In genomic region chr3L:815234-816200, dm6 we compare ENCODE assay signal across 1 fruit fly cellular context.
TF ChIP-seq lines count a peak whose summit lies in the region.

No protein-coding gene starts in this region.

TF ChIP-seq in whole organism, embryonic, 481 proteins besides CTCF, POLR2A, EP300 and RAD21 (continued from another document and continues in another):
- no peak for TF ChIP-seq CG2129 (GFP tag; IDR thresholded peaks at IDR 0.05; lab: Robert Waterston, UW; ENCODE audit: partially characterized antibody)
- no peak for TF ChIP-seq lilli (GFP tag; optimal IDR thresholded peaks at IDR 0.05; lab: Kevin White, UChicago)
- peak; percentile 10 for TF ChIP-seq Vsx1 (GFP tag; optimal IDR thresholded peaks at IDR 0.05; lab: Kevin White, UChicago)
- TF ChIP-seq CG34422 (GFP tag; IDR thresholded peaks at IDR 0.05; lab: Robert Waterston, UW) = peak; percentile 34; the same call in 1 of the 3 replicates
- TF ChIP-seq shn (GFP tag; optimal IDR thresholded peaks at IDR 0.05; lab: Kevin White, UChicago) = no peak
- TF ChIP-seq Spps (tag; optimal IDR thresholded peaks at IDR 0.05; lab: Kevin White, UChicago) = no peak
- peak; percentile 29 for TF ChIP-seq az2 (GFP tag; optimal IDR thresholded peaks at IDR 0.05; lab: Kevin White, UChicago)
- TF ChIP-seq psq (GFP tag; optimal IDR thresholded peaks at IDR 0.05; lab: Kevin White, UChicago) = no peak
- TF ChIP-seq grn (GFP tag; optimal IDR thresholded peaks at IDR 0.05; lab: Kevin White, UChicago) = no peak
- no peak for TF ChIP-seq CG30020 (tag; optimal IDR thresholded peaks at IDR 0.05; lab: Kevin White, UChicago)
- TF ChIP-seq CG16815 (GFP tag; optimal IDR thresholded peaks at IDR 0.05; lab: Kevin White, UChicago) = no peak
- 0 out of 4 replicates have a peak, but pooled peaks have one; percentile 49 for TF ChIP-seq chinmo (GFP tag; IDR thresholded peaks at IDR 0.05; lab: Robert Waterston, UW; ENCODE audit: partially characterized antibody)
- TF ChIP-seq E2f1 (GFP tag; IDR thresholded peaks at IDR 0.05; lab: Robert Waterston, UW) = peak; percentile 63
- TF ChIP-seq CG9932 (GFP tag; IDR thresholded peaks at IDR 0.05; lab: Robert Waterston, UW) = peak; percentile 55; the same call in 1 of the 2 replicates
- peak; percentile 9 for TF ChIP-seq sug (tag; optimal IDR thresholded peaks at IDR 0.05; lab: Kevin White, UChicago)
- no peak for TF ChIP-seq CG17802 (tag; optimal IDR thresholded peaks at IDR 0.05; lab: Kevin White, UChicago)
- TF ChIP-seq CG3726 (GFP tag; IDR thresholded peaks at IDR 0.05; lab: Robert Waterston, UW) = 0 out of 3 replicates have a peak, but pooled peaks have one; percentile 18
- no peak for TF ChIP-seq Fer1 (GFP tag; optimal IDR thresholded peaks at IDR 0.05; lab: Kevin White, UChicago)
- TF ChIP-seq CG13624 (GFP tag; optimal IDR thresholded peaks at IDR 0.05; lab: Kevin White, UChicago) = no peak
- no peak for TF ChIP-seq eyg (GFP tag; optimal IDR thresholded peaks at IDR 0.05; lab: Kevin White, UChicago)
- no peak for TF ChIP-seq crc (GFP tag; optimal IDR thresholded peaks at IDR 0.05; lab: Kevin White, UChicago)
- no peak for TF ChIP-seq CG10959 (GFP tag; IDR thresholded peaks at IDR 0.05; lab: Robert Waterston, UW)
- TF ChIP-seq Hmx (GFP tag; optimal IDR thresholded peaks at IDR 0.05; lab: Kevin White, UChicago) = no peak
- TF ChIP-seq CG4730 (GFP tag; IDR thresholded peaks at IDR 0.05; lab: Robert Waterston, UW) = no peak
- no peak for TF ChIP-seq ato (GFP tag; IDR thresholded peaks at IDR 0.05; lab: Robert Waterston, UW; ENCODE audit: partially characterized antibody)
- no peak for TF ChIP-seq CG8089 (GFP tag; optimal IDR thresholded peaks at IDR 0.05; lab: Kevin White, UChicago)
- TF ChIP-seq CG32532 (GFP tag; IDR thresholded peaks at IDR 0.05; lab: Robert Waterston, UW) = peak; percentile 53; the same call in 1 of the 2 replicates
- no peak for TF ChIP-seq jigr1 (GFP tag; IDR thresholded peaks at IDR 0.05; lab: Robert Waterston, UW)
- no peak for TF ChIP-seq ind (GFP tag; optimal IDR thresholded peaks at IDR 0.05; lab: Kevin White, UChicago)
- peak; percentile 33; the same call in 1 of the 2 replicates for TF ChIP-seq Rx (GFP tag; IDR thresholded peaks at IDR 0.05; lab: Robert Waterston, UW)
- TF ChIP-seq Ets97D (GFP tag; optimal IDR thresholded peaks at IDR 0.05; lab: Kevin White, UChicago) = no peak
- no peak for TF ChIP-seq nerfin-1 (tag; optimal IDR thresholded peaks at IDR 0.05; lab: Kevin White, UChicago)
- TF ChIP-seq CG8924 (tag; optimal IDR thresholded peaks at IDR 0.05; lab: Kevin White, UChicago) = peak; percentile 44
- no peak for TF ChIP-seq CG4707 (GFP tag; optimal IDR thresholded peaks at IDR 0.05; lab: Kevin White, UChicago)
- peak; percentile 44 for TF ChIP-seq gem (tag; optimal IDR thresholded peaks at IDR 0.05; lab: Kevin White, UChicago)
- TF ChIP-seq crp (GFP tag; optimal IDR thresholded peaks at IDR 0.05; lab: Kevin White, UChicago) = no peak
- TF ChIP-seq CG13894 (tag; optimal IDR thresholded peaks at IDR 0.05; lab: Kevin White, UChicago) = no peak
- TF ChIP-seq CG9876 (GFP tag; optimal IDR thresholded peaks at IDR 0.05; lab: Kevin White, UChicago) = no peak
- TF ChIP-seq CG11398 (GFP tag; optimal IDR thresholded peaks at IDR 0.05; lab: Kevin White, UChicago) = no peak
- TF ChIP-seq CG6765 (GFP tag; optimal IDR thresholded peaks at IDR 0.05; lab: Kevin White, UChicago) = no peak
- no peak for TF ChIP-seq CG4820 (GFP tag; optimal IDR thresholded peaks at IDR 0.05; lab: Kevin White, UChicago)
- TF ChIP-seq CG31224 (GFP tag; IDR thresholded peaks at IDR 0.05; lab: Robert Waterston, UW) = peak; percentile 33; the same call in 1 of the 2 replicates
- peak; percentile 36 for TF ChIP-seq CoRest (tag; optimal IDR thresholded peaks at IDR 0.05; lab: Kevin White, UChicago)
- no peak for TF ChIP-seq tx (GFP tag; optimal IDR thresholded peaks at IDR 0.05; lab: Kevin White, UChicago)
- no peak for TF ChIP-seq CG14014 (GFP tag; IDR thresholded peaks at IDR 0.05; lab: Robert Waterston, UW)
- TF ChIP-seq ham (GFP tag; IDR thresholded peaks at IDR 0.05; lab: Robert Waterston, UW) = no peak
- no peak for TF ChIP-seq CG11696 (GFP tag; IDR thresholded peaks at IDR 0.05; lab: Robert Waterston, UW)
- TF ChIP-seq HmgZ (tag; optimal IDR thresholded peaks at IDR 0.05; lab: Kevin White, UChicago) = no peak
- TF ChIP-seq CG7357 (GFP tag; IDR thresholded peaks at IDR 0.05; lab: Robert Waterston, UW) = no peak
- TF ChIP-seq Dref (GFP tag; IDR thresholded peaks at IDR 0.05; lab: Robert Waterston, UW) = no peak
- 0 out of 2 replicates have a peak, but pooled peaks have one; percentile 28 for TF ChIP-seq al (GFP tag; IDR thresholded peaks at IDR 0.05; lab: Robert Waterston, UW)
- TF ChIP-seq CG1024 (GFP tag; IDR thresholded peaks at IDR 0.05; lab: Robert Waterston, UW) = no peak
- TF ChIP-seq CG3847 (GFP tag; IDR thresholded peaks at IDR 0.05; lab: Robert Waterston, UW) = peak; percentile 56
- TF ChIP-seq ara (GFP tag; IDR thresholded peaks at IDR 0.05; lab: Robert Waterston, UW) = peak; percentile 29; the same call in 1 of the 2 replicates
- TF ChIP-seq CG34224 (GFP tag; IDR thresholded peaks at IDR 0.05; lab: Robert Waterston, UW; ENCODE audit: partially characterized antibody) = no peak
- peak; percentile 5 for TF ChIP-seq MTF-1 (GFP tag; optimal IDR thresholded peaks at IDR 0.05; lab: Kevin White, UChicago; ENCODE audit: borderline replicate concordance)
- TF ChIP-seq trem (tag; optimal IDR thresholded peaks at IDR 0.05; lab: Kevin White, UChicago) = no peak
- TF ChIP-seq CG18764 (GFP tag; optimal IDR thresholded peaks at IDR 0.05; lab: Kevin White, UChicago) = no peak
- no peak for TF ChIP-seq CG9727 (GFP tag; optimal IDR thresholded peaks at IDR 0.05; lab: Kevin White, UChicago)
- peak; percentile 56 for TF ChIP-seq slbo (GFP tag; IDR thresholded peaks at IDR 0.05; lab: Robert Waterston, UW)
- TF ChIP-seq Meics (GFP tag; optimal IDR thresholded peaks at IDR 0.05; lab: Kevin White, UChicago) = no peak
- no peak for TF ChIP-seq CG3838 (GFP tag; optimal IDR thresholded peaks at IDR 0.05; lab: Kevin White, UChicago)
- TF ChIP-seq CG17829 (tag; optimal IDR thresholded peaks at IDR 0.05; lab: Kevin White, UChicago) = peak; percentile 21
- TF ChIP-seq Hsf (GFP tag; optimal IDR thresholded peaks at IDR 0.05; lab: Kevin White, UChicago) = no peak
- peak; percentile 52 for TF ChIP-seq CG7839 (tag; optimal IDR thresholded peaks at IDR 0.05; lab: Kevin White, UChicago)
- TF ChIP-seq bcd (GFP tag; optimal IDR thresholded peaks at IDR 0.05; lab: Kevin White, UChicago) = no peak
- no peak for TF ChIP-seq bigmax (GFP tag; optimal IDR thresholded peaks at IDR 0.05; lab: Kevin White, UChicago)
- no peak for TF ChIP-seq CG10462 (GFP tag; optimal IDR thresholded peaks at IDR 0.05; lab: Kevin White, UChicago)
- no peak for TF ChIP-seq Dll (GFP tag; IDR thresholded peaks at IDR 0.05; lab: Robert Waterston, UW; ENCODE audit: partially characterized antibody)
- TF ChIP-seq B-H1 (GFP tag; IDR thresholded peaks at IDR 0.05; lab: Robert Waterston, UW) = no peak
- TF ChIP-seq CG5180 (GFP tag; optimal IDR thresholded peaks at IDR 0.05; lab: Kevin White, UChicago) = no peak
- no peak for TF ChIP-seq CG4360 (GFP tag; IDR thresholded peaks at IDR 0.05; lab: Robert Waterston, UW)
- TF ChIP-seq ash1 (GFP tag; optimal IDR thresholded peaks at IDR 0.05; lab: Kevin White, UChicago) = no peak
- no peak for TF ChIP-seq CG13296 (GFP tag; optimal IDR thresholded peaks at IDR 0.05; lab: Kevin White, UChicago)
- no peak; the same call in 1 of the 2 replicates for TF ChIP-seq CG32767 (GFP tag; IDR thresholded peaks at IDR 0.05; lab: Robert Waterston, UW)
- TF ChIP-seq Dip2 (GFP tag; IDR thresholded peaks at IDR 0.05; lab: Robert Waterston, UW) = no peak
- TF ChIP-seq CG17385 (GFP tag; optimal IDR thresholded peaks at IDR 0.05; lab: Kevin White, UChicago) = peak; percentile 36
- TF ChIP-seq CG5953 (GFP tag; IDR thresholded peaks at IDR 0.05; lab: Robert Waterston, UW) = no peak
- no peak for TF ChIP-seq CG10267 (tag; optimal IDR thresholded peaks at IDR 0.05; lab: Kevin White, UChicago)
- TF ChIP-seq CG17186 (GFP tag; optimal IDR thresholded peaks at IDR 0.05; lab: Kevin White, UChicago) = no peak
- TF ChIP-seq MESR4 (GFP tag; optimal IDR thresholded peaks at IDR 0.05; lab: Kevin White, UChicago) = no peak
- no peak for TF ChIP-seq kni (GFP tag; optimal IDR thresholded peaks at IDR 0.05; lab: Kevin White, UChicago)
- TF ChIP-seq croc (GFP tag; conservative IDR thresholded peaks at IDR 0.05; lab: Robert Waterston, UW) = no peak
- TF ChIP-seq CG12659 (GFP tag; optimal IDR thresholded peaks at IDR 0.05; lab: Kevin White, UChicago) = peak; percentile 24
- peak; percentile 34; the same call in 1 of the 2 replicates for TF ChIP-seq E2f2 (GFP tag; IDR thresholded peaks at IDR 0.05; lab: Robert Waterston, UW)
- TF ChIP-seq CG6854 (GFP tag; optimal IDR thresholded peaks at IDR 0.05; lab: Kevin White, UChicago) = no peak
- no peak for TF ChIP-seq CG34376 (GFP tag; optimal IDR thresholded peaks at IDR 0.05; lab: Kevin White, UChicago)
- TF ChIP-seq Myb (GFP tag; optimal IDR thresholded peaks at IDR 0.05; lab: Kevin White, UChicago) = no peak
- TF ChIP-seq CG14710 (tag; optimal IDR thresholded peaks at IDR 0.05; lab: Kevin White, UChicago) = peak; percentile 4
- TF ChIP-seq tap (tag; optimal IDR thresholded peaks at IDR 0.05; lab: Kevin White, UChicago) = peak; percentile 38
- no peak for TF ChIP-seq Elba2 (GFP tag; optimal IDR thresholded peaks at IDR 0.05; lab: Kevin White, UChicago)
- TF ChIP-seq Dp (GFP tag; optimal IDR thresholded peaks at IDR 0.05; lab: Kevin White, UChicago) = no peak
- TF ChIP-seq dmrt11E (tag; optimal IDR thresholded peaks at IDR 0.05; lab: Kevin White, UChicago) = no peak
- 0 out of 2 replicates have a peak, but pooled peaks have one; percentile 33 for TF ChIP-seq ap (GFP tag; IDR thresholded peaks at IDR 0.05; lab: Robert Waterston, UW)
- TF ChIP-seq lab (GFP tag; optimal IDR thresholded peaks at IDR 0.05; lab: Kevin White, UChicago) = peak; percentile 33
- TF ChIP-seq Xrp1 (GFP tag; IDR thresholded peaks at IDR 0.05; lab: Robert Waterston, UW) = peak; percentile 51; the same call in 1 of the 2 replicates
- peak; percentile 14 for TF ChIP-seq Dek (tag; optimal IDR thresholded peaks at IDR 0.05; lab: Kevin White, UChicago)
- peak; percentile 53 for TF ChIP-seq Ptx1 (GFP tag; IDR thresholded peaks at IDR 0.05; lab: Robert Waterston, UW)
- TF ChIP-seq h (optimal IDR thresholded peaks at IDR 0.05; lab: Kevin White, UChicago) = no peak
- TF ChIP-seq Hey (tag; optimal IDR thresholded peaks at IDR 0.05; lab: Kevin White, UChicago) = no peak
- no peak for TF ChIP-seq Gug (GFP tag; IDR thresholded peaks at IDR 0.05; lab: Robert Waterston, UW)
- no peak for TF ChIP-seq CG10274 (GFP tag; optimal IDR thresholded peaks at IDR 0.05; lab: Kevin White, UChicago)
- 0 out of 2 replicates have a peak, but pooled peaks have one; percentile 17 for TF ChIP-seq sens-2 (GFP tag; IDR thresholded peaks at IDR 0.05; lab: Robert Waterston, UW)
- TF ChIP-seq eve (GFP tag; optimal IDR thresholded peaks at IDR 0.05; lab: Kevin White, UChicago) = peak in 1 of 2 experiments; percentile 25
- peak; percentile 38 for TF ChIP-seq fd96Cb (tag; optimal IDR thresholded peaks at IDR 0.05; lab: Kevin White, UChicago)
- TF ChIP-seq lov (optimal IDR thresholded peaks at IDR 0.05; lab: Kevin White, UChicago) = no peak
- TF ChIP-seq lov (GFP tag; IDR thresholded peaks at IDR 0.05; lab: Robert Waterston, UW) = peak; percentile 47; the same call in 1 of the 3 replicates
- no peak for TF ChIP-seq Hr39 (optimal IDR thresholded peaks at IDR 0.05; lab: Kevin White, UChicago)
- no peak for TF ChIP-seq CG15696 (tag; optimal IDR thresholded peaks at IDR 0.05; lab: Kevin White, UChicago)
- no peak for TF ChIP-seq CG12104 (GFP tag; optimal IDR thresholded peaks at IDR 0.05; lab: Kevin White, UChicago)
- no peak for TF ChIP-seq usp (GFP tag; optimal IDR thresholded peaks at IDR 0.05; lab: Kevin White, UChicago)
- TF ChIP-seq Six4 (GFP tag; optimal IDR thresholded peaks at IDR 0.05; lab: Kevin White, UChicago) = no peak
- no peak for TF ChIP-seq NK7.1 (GFP tag; optimal IDR thresholded peaks at IDR 0.05; lab: Kevin White, UChicago)
- TF ChIP-seq CG2116 (GFP tag; optimal IDR thresholded peaks at IDR 0.05; lab: Kevin White, UChicago) = no peak
- TF ChIP-seq ERR (GFP tag; optimal IDR thresholded peaks at IDR 0.05; lab: Kevin White, UChicago) = no peak
- TF ChIP-seq caup (GFP tag; optimal IDR thresholded peaks at IDR 0.05; lab: Kevin White, UChicago; ENCODE audit: severe bottlenecking) = no peak
- no peak for TF ChIP-seq Bgb (GFP tag; IDR thresholded peaks at IDR 0.05; lab: Robert Waterston, UW; ENCODE audit: partially characterized antibody)
- TF ChIP-seq zfh2 (GFP tag; optimal IDR thresholded peaks at IDR 0.05; lab: Kevin White, UChicago) = no peak
- TF ChIP-seq Hand (GFP tag; optimal IDR thresholded peaks at IDR 0.05; lab: Kevin White, UChicago) = no peak
- TF ChIP-seq CG8388 (GFP tag; optimal IDR thresholded peaks at IDR 0.05; lab: Kevin White, UChicago) = no peak
- TF ChIP-seq pzg (GFP tag; optimal IDR thresholded peaks at IDR 0.05; lab: Kevin White, UChicago) = no peak
- peak; percentile 72 for TF ChIP-seq CG32772 (GFP tag; IDR thresholded peaks at IDR 0.05; lab: Robert Waterston, UW)
- TF ChIP-seq CG12155 (GFP tag; optimal IDR thresholded peaks at IDR 0.05; lab: Kevin White, UChicago) = no peak
- no peak for TF ChIP-seq gt (GFP tag; IDR thresholded peaks at IDR 0.05; lab: Robert Waterston, UW)
- TF ChIP-seq maf-S (GFP tag; optimal IDR thresholded peaks at IDR 0.05; lab: Kevin White, UChicago) = no peak
- TF ChIP-seq tgo (GFP tag; IDR thresholded peaks at IDR 0.05; lab: Robert Waterston, UW) = peak; percentile 59; the same call in 2 of the 3 replicates
- no peak for TF ChIP-seq fd102C (GFP tag; optimal IDR thresholded peaks at IDR 0.05; lab: Kevin White, UChicago)
- TF ChIP-seq CG8478 (optimal IDR thresholded peaks at IDR 0.05; lab: Kevin White, UChicago) = no peak
- TF ChIP-seq Trl (optimal IDR thresholded peaks at IDR 0.05; lab: Kevin White, UChicago) = no peak
- no peak for TF ChIP-seq Trl (GFP tag; optimal IDR thresholded peaks at IDR 0.05; lab: Kevin White, UChicago)
- no peak for TF ChIP-seq GATAe (GFP tag; conservative IDR thresholded peaks at IDR 0.05; lab: Robert Waterston, UW)
- no peak for TF ChIP-seq cato (GFP tag; optimal IDR thresholded peaks at IDR 0.05; lab: Kevin White, UChicago; ENCODE audit: borderline replicate concordance)
- TF ChIP-seq gcm (GFP tag; optimal IDR thresholded peaks at IDR 0.05; lab: Kevin White, UChicago) = no peak
- no peak for TF ChIP-seq CG4617 (GFP tag; optimal IDR thresholded peaks at IDR 0.05; lab: Kevin White, UChicago; ENCODE audit: borderline replicate concordance)
